Fruit fly (Drosophila melanogaster): Measurements from ENCODE around the gene CG12885.

CG12885 gene

dm6 chr3R:27582634-27583181, 62.0 kb downstream of the CG12885 start, which contains the start of gene pins:
TSS of gene pins (plus strand) at chr3R:27582840.
- TF ChIP-seq CG32121 (GFP tag; IDR thresholded peaks at IDR 0.05) (no peak), CG15710 (tag; optimal IDR thresholded peaks at IDR 0.05) (no peak), Pif1B (GFP tag; optimal IDR thresholded peaks at IDR 0.05) (no peak), CG8159 (tag; optimal IDR thresholded peaks at IDR 0.05) (no peak), CG34367 (tag; optimal IDR thresholded peaks at IDR 0.05) (no peak), CG10348 (GFP tag; IDR thresholded peaks at IDR 0.05) (no peak), CG17806 (tag; optimal IDR thresholded peaks at IDR 0.05) (no peak), rn (GFP tag; IDR thresholded peaks at IDR 0.05) (no peak), CG14655 (GFP tag; optimal IDR thresholded peaks at IDR 0.05) (no peak), Ets98B (GFP tag; IDR thresholded peaks at IDR 0.05) (no peak), fd96Ca (GFP tag; IDR thresholded peaks at IDR 0.05) (no peak), CG13204 (GFP tag; optimal IDR thresholded peaks at IDR 0.05) (no peak), CG9948 (tag; optimal IDR thresholded peaks at IDR 0.05) (no peak), Snoo (tag; optimal IDR thresholded peaks at IDR 0.05) (no peak), gl (tag; optimal IDR thresholded peaks at IDR 0.05) (no peak)
